Worm (Caenorhabditis elegans): ENCODE data around the gene col-126.
A peak's percentile ranks its signal among the peaks of the same experiment; 100 is the strongest.

Gene col-126

DNA sequence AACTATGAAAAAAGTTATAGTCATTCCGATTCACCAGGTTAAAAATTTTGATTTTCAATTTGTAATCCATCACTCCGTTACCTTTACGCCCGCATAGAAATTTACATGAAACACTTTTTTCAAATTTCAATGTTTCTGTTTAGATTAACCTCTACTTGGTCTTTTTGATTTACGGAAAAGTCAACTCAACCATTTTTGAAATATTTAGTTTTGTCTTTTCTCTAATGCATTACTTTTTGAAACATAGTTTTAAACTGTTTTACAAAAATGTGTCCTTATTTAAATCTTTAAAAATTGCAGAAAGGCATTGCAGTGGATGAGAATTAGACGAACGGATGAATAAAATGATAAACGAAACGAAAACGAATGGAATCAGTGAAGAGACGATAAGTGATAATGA, 9.9 kb downstream of the col-126 start, which contains the start of gene gtl-2:
Gene gtl-2, plus strand, starts transcription at position 301 of the 400 bp plus-strand sequence.
- TF ChIP-seq pat-9 (tag; optimal IDR thresholded peaks at IDR 0.05), result no peak
- TF ChIP-seq elt-4 (tag; optimal IDR thresholded peaks at IDR 0.05), result no peak
- no peak for TF ChIP-seq elt-2 (tag; optimal IDR thresholded peaks at IDR 0.05)
- no peak for TF ChIP-seq tbx-2 (tag; optimal IDR thresholded peaks at IDR 0.05)
- TF ChIP-seq C08G9.2 (tag; optimal IDR thresholded peaks at IDR 0.05), result no peak
- no peak for TF ChIP-seq pag-3 (tag; optimal IDR thresholded peaks at IDR 0.05; ENCODE audit: borderline replicate concordance)
- TF ChIP-seq ceh-18 (tag; optimal IDR thresholded peaks at IDR 0.05), result no peak
- TF ChIP-seq ceh-6 (GFP tag; optimal IDR thresholded peaks at IDR 0.05), result no peak
- TF ChIP-seq ama-1 (optimal IDR thresholded peaks at IDR 0.05), result no peak
- no peak for TF ChIP-seq ceh-2 (tag; optimal IDR thresholded peaks at IDR 0.05)
- TF ChIP-seq ceh-19 (GFP tag; optimal IDR thresholded peaks at IDR 0.05), result no peak
- no peak for TF ChIP-seq C38D4.7 (GFP tag; optimal IDR thresholded peaks at IDR 0.05)
- no peak for TF ChIP-seq npax-4 (tag; optimal IDR thresholded peaks at IDR 0.05)
- TF ChIP-seq pqm-1 (tag; optimal IDR thresholded peaks at IDR 0.05), result no peak
- TF ChIP-seq syd-9 (tag; optimal IDR thresholded peaks at IDR 0.05), result no peak
- TF ChIP-seq K09A11.1 (tag; optimal IDR thresholded peaks at IDR 0.05; ENCODE audit: insufficient read depth), result no peak
- TF ChIP-seq ref-2 (tag; optimal IDR thresholded peaks at IDR 0.05), result no peak
- no peak for TF ChIP-seq ceh-48 (tag; optimal IDR thresholded peaks at IDR 0.05)
- no peak for TF ChIP-seq sdc-2 (tag; optimal IDR thresholded peaks at IDR 0.05)
- TF ChIP-seq ceh-9 (tag; optimal IDR thresholded peaks at IDR 0.05), result no peak

DNA sequence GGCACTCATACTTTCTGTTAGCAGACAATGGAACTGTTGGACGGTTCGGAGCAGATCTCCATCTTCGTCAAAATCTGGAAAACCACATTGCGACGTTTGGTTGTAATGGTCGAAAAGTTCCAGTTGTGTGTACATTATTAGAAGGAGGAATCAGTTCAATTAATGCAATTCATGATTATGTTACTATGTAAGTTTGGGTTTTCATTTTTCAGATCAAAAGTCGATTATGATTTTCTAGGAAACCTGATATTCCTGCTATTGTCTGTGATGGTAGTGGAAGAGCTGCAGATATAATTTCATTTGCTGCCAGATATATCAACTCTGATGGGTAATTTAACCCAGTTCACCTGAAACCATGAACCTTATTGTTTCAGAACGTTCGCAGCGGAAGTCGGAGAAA, 12.8 kb downstream of the col-126 start:
- TF ChIP-seq ceh-48 (tag; optimal IDR thresholded peaks at IDR 0.05) (no peak), C08G9.2 (tag; optimal IDR thresholded peaks at IDR 0.05) (no peak), unc-42 (tag; optimal IDR thresholded peaks at IDR 0.05) (no peak), pax-1 (tag; optimal IDR thresholded peaks at IDR 0.05) (no peak), hlh-6 (tag; optimal IDR thresholded peaks at IDR 0.05) (no peak), ceh-6 (GFP tag; optimal IDR thresholded peaks at IDR 0.05) (no peak), ceh-24 (tag; optimal IDR thresholded peaks at IDR 0.05) (no peak)

DNA sequence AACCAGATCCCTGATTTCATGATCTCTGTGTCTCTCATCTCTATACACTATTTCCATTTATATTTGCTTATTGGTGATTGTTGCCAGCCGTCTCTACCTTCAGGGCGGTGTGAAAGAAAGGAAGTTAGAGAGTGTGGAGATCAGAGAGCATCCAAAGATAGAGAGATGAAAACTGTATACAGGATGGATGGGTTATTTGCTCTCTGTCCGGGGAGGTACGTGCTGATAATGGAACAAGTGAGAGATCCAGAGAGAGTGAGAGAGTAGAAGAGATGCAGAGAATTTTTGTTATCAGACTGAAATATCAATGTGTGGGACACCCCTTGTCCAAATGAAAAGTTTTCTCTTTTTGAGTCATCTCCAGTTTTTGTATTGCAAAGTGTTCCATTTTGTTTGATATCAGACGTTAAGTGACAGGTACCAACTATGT, 20.9 kb downstream of the col-126 start:
- peak; percentile 77 for TF ChIP-seq elt-2 (tag; optimal IDR thresholded peaks at IDR 0.05)
- peak; percentile 63 for TF ChIP-seq dve-1 (tag; optimal IDR thresholded peaks at IDR 0.05)
- TF ChIP-seq sox-4 (tag; optimal IDR thresholded peaks at IDR 0.05), result no peak
- no peak for TF ChIP-seq ceh-9 (tag; optimal IDR thresholded peaks at IDR 0.05)
- TF ChIP-seq ceh-48 (tag; optimal IDR thresholded peaks at IDR 0.05), result no peak

ce11 chrIV:11285239-11285638, 22.0 kb downstream of the col-126 start:
- no peak for TF ChIP-seq ceh-2 (tag; optimal IDR thresholded peaks at IDR 0.05)
- no peak for TF ChIP-seq fkh-10 (GFP tag; optimal IDR thresholded peaks at IDR 0.05)
- TF ChIP-seq madf-2 (tag; optimal IDR thresholded peaks at IDR 0.05), result no peak
- no peak for TF ChIP-seq dve-1 (tag; optimal IDR thresholded peaks at IDR 0.05)
- no peak for TF ChIP-seq pha-4 (tag; optimal IDR thresholded peaks at IDR 0.05)
- TF ChIP-seq ets-4 (tag; optimal IDR thresholded peaks at IDR 0.05), result no peak
- TF ChIP-seq elt-4 (tag; optimal IDR thresholded peaks at IDR 0.05), result no peak

DNA sequence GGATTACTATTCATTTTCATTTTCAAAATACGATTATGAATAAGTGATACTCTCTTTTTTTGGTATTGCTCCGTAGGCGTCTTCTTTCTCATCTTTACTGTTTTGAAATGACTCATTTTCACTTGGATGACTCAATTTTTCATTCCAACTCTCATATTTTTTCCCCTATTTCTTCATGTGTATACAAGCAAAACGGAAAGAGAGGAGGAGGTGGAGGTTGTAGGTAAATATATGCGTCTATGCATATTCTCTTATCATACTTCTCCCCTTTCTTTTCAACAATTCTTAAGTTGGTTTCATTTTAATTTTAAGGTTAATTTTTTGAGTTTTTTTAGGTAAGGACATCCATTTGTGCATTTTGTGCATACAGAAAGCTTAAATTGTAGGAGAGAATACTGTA, 22.9 kb downstream of the col-126 start:
- no peak for TF ChIP-seq ets-4 (tag; optimal IDR thresholded peaks at IDR 0.05)
- TF ChIP-seq ama-1 (optimal IDR thresholded peaks at IDR 0.05), result no peak
- TF ChIP-seq nhr-11 (tag; optimal IDR thresholded peaks at IDR 0.05), result no peak
- no peak for TF ChIP-seq ref-2 (tag; optimal IDR thresholded peaks at IDR 0.05)
- TF ChIP-seq mec-3 (tag; optimal IDR thresholded peaks at IDR 0.05; ENCODE audit: borderline replicate concordance), result no peak
- no peak for TF ChIP-seq pros-1 (tag; optimal IDR thresholded peaks at IDR 0.05)
- no peak for TF ChIP-seq pha-2 (tag; optimal IDR thresholded peaks at IDR 0.05)
- TF ChIP-seq lim-6 (tag; optimal IDR thresholded peaks at IDR 0.05), result no peak
- no peak for TF ChIP-seq ztf-16 (tag; optimal IDR thresholded peaks at IDR 0.05)
- TF ChIP-seq ceh-9 (tag; optimal IDR thresholded peaks at IDR 0.05), result no peak
- no peak for TF ChIP-seq C38D4.7 (GFP tag; optimal IDR thresholded peaks at IDR 0.05)
- no peak for TF ChIP-seq zip-5 (tag; optimal IDR thresholded peaks at IDR 0.05)
- TF ChIP-seq ttx-3 (tag; optimal IDR thresholded peaks at IDR 0.05), result no peak
- no peak for TF ChIP-seq elt-4 (tag; optimal IDR thresholded peaks at IDR 0.05)
- no peak for TF ChIP-seq ceh-48 (tag; optimal IDR thresholded peaks at IDR 0.05)
- no peak for TF ChIP-seq dve-1 (tag; optimal IDR thresholded peaks at IDR 0.05)
- TF ChIP-seq pha-4 (tag; optimal IDR thresholded peaks at IDR 0.05), result no peak
- no peak for TF ChIP-seq syd-9 (tag; optimal IDR thresholded peaks at IDR 0.05)
